Fruit fly (Drosophila melanogaster) whole organism, adult: ENCODE measurements around the gene tctn.

Experiments
- CG11617 ChIP-seq: fragments of 200-800 bp; sonication (Bioruptor generic); optimal IDR thresholded peaks from 2 replicates; lab custom pipeline; 2017; ENCODE audit warnings: mild to moderate bottlenecking, missing biosample characterization, missing genetic modification reagents, missing genetic modification characterization
- CG12768 ChIP-seq: fragments of 200-800 bp; sonication (Bioruptor generic); optimal IDR thresholded peaks from 2 replicates; lab custom pipeline; 2017; ENCODE audit warnings: missing biosample characterization, missing genetic modification characterization, mild to moderate bottlenecking, moderate library complexity, missing genetic modification reagents
- CG14711 ChIP-seq: fragments of 200-800 bp; sonication (Bioruptor generic); optimal IDR thresholded peaks from 2 replicates; lab custom pipeline; 2018; ENCODE audit warnings: missing biosample characterization, mild to moderate bottlenecking, missing genetic modification characterization, moderate library complexity
- CG1620 ChIP-seq: fragments of 200-800 bp; sonication (Bioruptor generic); optimal IDR thresholded peaks from 2 replicates; lab custom pipeline; 2016; ENCODE audit warnings: missing biosample characterization, missing genetic modification characterization
- CG33017 ChIP-seq: fragments of 200-800 bp; sonication (Bioruptor generic); optimal IDR thresholded peaks from 2 replicates; lab custom pipeline; 2018; ENCODE audit warnings: missing biosample characterization, mild to moderate bottlenecking, missing genetic modification characterization, moderate library complexity
- CG5204 ChIP-seq: fragments of 200-800 bp; sonication (Bioruptor generic); optimal IDR thresholded peaks from 2 replicates; lab custom pipeline; 2016; ENCODE audit warnings: missing biosample characterization, missing genetic modification characterization
- CG7045 ChIP-seq: fragments of 200-800 bp; sonication (Bioruptor generic); optimal IDR thresholded peaks from 2 replicates; lab custom pipeline; 2017; ENCODE audit warnings: missing biosample characterization, mild to moderate bottlenecking, missing genetic modification characterization
- CG7101 ChIP-seq: fragments of 200-800 bp; sonication (Bioruptor generic); optimal IDR thresholded peaks from 2 replicates; lab custom pipeline; 2018; ENCODE audit warnings: missing biosample characterization, mild to moderate bottlenecking, missing genetic modification characterization, moderate library complexity
- Clk ChIP-seq: fragments of 200-800 bp; sonication (Bioruptor generic); optimal IDR thresholded peaks from 2 replicates; lab custom pipeline; 2017; ENCODE audit warnings: missing biosample characterization, missing genetic modification characterization
- Crg-1 ChIP-seq: fragments of 200-800 bp; sonication (Bioruptor generic); optimal IDR thresholded peaks from 2 replicates; lab custom pipeline; 2016; ENCODE audit warnings: missing biosample characterization, missing genetic modification characterization
- Hr96 ChIP-seq: fragments of 200-800 bp; sonication (Bioruptor generic); optimal IDR thresholded peaks from 2 replicates; lab custom pipeline; 2016; ENCODE audit warnings: missing biosample characterization, missing genetic modification characterization
- Mnt ChIP-seq: fragments of 200-800 bp; sonication (Bioruptor generic); optimal IDR thresholded peaks from 2 replicates; lab custom pipeline; 2016; ENCODE audit warnings: missing biosample characterization, mild to moderate bottlenecking, missing genetic modification characterization
- bab1 ChIP-seq: fragments of 200-800 bp; sonication (Bioruptor generic); optimal IDR thresholded peaks from 3 replicates; lab custom pipeline; 2019; ENCODE audit warnings: missing biosample characterization, mild to moderate bottlenecking, missing genetic modification characterization, moderate library complexity
- cic ChIP-seq: fragments of 200-800 bp; sonication (Bioruptor generic); optimal IDR thresholded peaks from 2 replicates; lab custom pipeline; 2017; ENCODE audit warnings: missing biosample characterization, mild to moderate bottlenecking, missing genetic modification characterization, moderate library complexity
- cnc ChIP-seq, 2 experiments: fragments of >200 bp; optimal IDR thresholded peaks; 2 replicates each; lab custom pipeline; 2017
- kay ChIP-seq: fragments of 200-800 bp; sonication (Bioruptor generic); peaks from one replicate; lab custom pipeline; 2016; ENCODE audit warnings: missing biosample characterization, missing genetic modification characterization, borderline replicate concordance
- ovo ChIP-seq: fragments of 200-800 bp; sonication (Bioruptor generic); optimal IDR thresholded peaks from 2 replicates; lab custom pipeline; 2016; ENCODE audit warnings: missing biosample characterization, missing genetic modification characterization
- pad ChIP-seq: fragments of 200-800 bp; sonication (Bioruptor generic); optimal IDR thresholded peaks from 3 replicates; lab custom pipeline; 2017; ENCODE audit warnings: missing biosample characterization, missing genetic modification characterization, mild to moderate bottlenecking, moderate library complexity, missing genetic modification reagents
- tj ChIP-seq: fragments of 200-800 bp; sonication (Bioruptor generic); optimal IDR thresholded peaks from 3 replicates; lab custom pipeline; 2017; ENCODE audit warnings: missing biosample characterization, mild to moderate bottlenecking, missing genetic modification characterization, moderate library complexity
- toe ChIP-seq: fragments of 200-800 bp; sonication (Bioruptor generic); optimal IDR thresholded peaks from 2 replicates; lab custom pipeline; 2016; ENCODE audit warnings: missing biosample characterization, missing genetic modification characterization

tctn gene

dm6 chr2L:6139082-6139481 is 8.6 kb upstream of the tctn start, which contains the start of gene CG13991:
CG13991 (plus strand) TSS chr2L:6139382.
- TF ChIP-seq kay (GFP tag; lab: Kevin White, UChicago): no peak
- TF ChIP-seq CG5204 (GFP tag; lab: Kevin White, UChicago): no peak
- TF ChIP-seq ovo (GFP tag; lab: Kevin White, UChicago): no peak
- no peak for TF ChIP-seq Crg-1 (GFP tag; lab: Kevin White, UChicago)
- TF ChIP-seq pad (GFP tag; lab: Kevin White, UChicago): no peak
- no peak for TF ChIP-seq CG12768
- TF ChIP-seq CG7045 (GFP tag; lab: Kevin White, UChicago): no peak
- no peak for TF ChIP-seq cnc (optimal IDR thresholded peaks at IDR 0.05; lab: Kevin White, UChicago)
- TF ChIP-seq CG7101 (tag; lab: Kevin White, UChicago): no peak
- TF ChIP-seq Clk (GFP tag; lab: Kevin White, UChicago): no peak
- no peak for TF ChIP-seq CG14711 (tag; lab: Kevin White, UChicago)
- TF ChIP-seq CG11617 (GFP tag; lab: Kevin White, UChicago): no peak
- TF ChIP-seq Mnt (GFP tag; lab: Kevin White, UChicago): no peak
- TF ChIP-seq CG33017 (tag; lab: Kevin White, UChicago): no peak
- no peak for TF ChIP-seq toe (GFP tag; lab: Kevin White, UChicago)

- TF ChIP-seq CG1620 (no peak), tj (GFP tag; lab: Kevin White, UChicago) (no peak), Mnt (GFP tag; lab: Kevin White, UChicago) (no peak), Hr96 (GFP tag; lab: Kevin White, UChicago) (no peak), CG5204 (GFP tag; lab: Kevin White, UChicago) (no peak), CG33017 (tag; lab: Kevin White, UChicago) (no peak), bab1 (no peak), CG11617 (GFP tag; lab: Kevin White, UChicago) (no peak), pad (GFP tag; lab: Kevin White, UChicago) (no peak), CG7045 (GFP tag; lab: Kevin White, UChicago) (no peak), CG12768 (no peak), cic (GFP tag; lab: Kevin White, UChicago) (no peak), Crg-1 (GFP tag; lab: Kevin White, UChicago) (no peak), cnc (optimal IDR thresholded peaks at IDR 0.05; lab: Kevin White, UChicago) (no peak), CG14711 (tag; lab: Kevin White, UChicago) (no peak), ovo (GFP tag; lab: Kevin White, UChicago) (no peak), CG7101 (tag; lab: Kevin White, UChicago) (no peak)
These were observed 3.0 kb downstream of the tctn start, which contains the start of gene WDR79 for dm6 chr2L:6127478-6127877. WDR79 (minus strand) TSS chr2L:6127775.

- TF ChIP-seq tj (GFP tag; lab: Kevin White, UChicago) (peak; percentile 11), toe (GFP tag; lab: Kevin White, UChicago) (no peak), Clk (GFP tag; lab: Kevin White, UChicago) (no peak), kay (GFP tag; lab: Kevin White, UChicago) (no peak), ovo (GFP tag; lab: Kevin White, UChicago) (no peak), Hr96 (GFP tag; lab: Kevin White, UChicago) (no peak), Crg-1 (GFP tag; lab: Kevin White, UChicago) (no peak), CG33017 (tag; lab: Kevin White, UChicago) (peak; percentile 46), CG7045 (GFP tag; lab: Kevin White, UChicago) (peak; percentile 12), cnc (optimal IDR thresholded peaks at IDR 0.05; lab: Kevin White, UChicago) (no peak), CG12768 (no peak), CG11617 (GFP tag; lab: Kevin White, UChicago) (no peak), CG7101 (tag; lab: Kevin White, UChicago) (peak; percentile 45), bab1 (no peak), cic (GFP tag; lab: Kevin White, UChicago) (no peak), CG5204 (GFP tag; lab: Kevin White, UChicago) (peak; percentile 16), CG1620 (peak; percentile 21), pad (GFP tag; lab: Kevin White, UChicago) (no peak), Mnt (GFP tag; lab: Kevin White, UChicago) (no peak), CG14711 (tag; lab: Kevin White, UChicago) (peak; percentile 52)
These were observed 5.6 kb downstream of the tctn start, which contains the start of gene Arpc4 for dm6 chr2L:6124815-6125214. Arpc4 (plus strand) TSS chr2L:6125132.

- TF ChIP-seq CG14711 (tag; lab: Kevin White, UChicago): no peak
- no peak for TF ChIP-seq bab1
- TF ChIP-seq CG7045 (GFP tag; lab: Kevin White, UChicago): no peak
- TF ChIP-seq tj (GFP tag; lab: Kevin White, UChicago): no peak
- TF ChIP-seq Clk (GFP tag; lab: Kevin White, UChicago): no peak
- no peak for TF ChIP-seq cnc (optimal IDR thresholded peaks at IDR 0.05; lab: Kevin White, UChicago)
- TF ChIP-seq kay (GFP tag; lab: Kevin White, UChicago): no peak
- TF ChIP-seq CG5204 (GFP tag; lab: Kevin White, UChicago): no peak
- TF ChIP-seq Hr96 (GFP tag; lab: Kevin White, UChicago): no peak
- no peak for TF ChIP-seq cic (GFP tag; lab: Kevin White, UChicago)
- TF ChIP-seq ovo (GFP tag; lab: Kevin White, UChicago): no peak
- no peak for TF ChIP-seq CG33017 (tag; lab: Kevin White, UChicago)
- no peak for TF ChIP-seq CG7101 (tag; lab: Kevin White, UChicago)
- TF ChIP-seq CG1620: no peak
- no peak for TF ChIP-seq pad (GFP tag; lab: Kevin White, UChicago)
- no peak for TF ChIP-seq Mnt (GFP tag; lab: Kevin White, UChicago)
These were observed 12.2 kb downstream of the tctn start, which contains the start of gene CG31642 for dm6 chr2L:6118212-6118611. CG31642 (plus strand) TSS chr2L:6118512.

- TF ChIP-seq kay (GFP tag; lab: Kevin White, UChicago): peak; percentile 66
- no peak for TF ChIP-seq pad (GFP tag; lab: Kevin White, UChicago)
- TF ChIP-seq CG14711 (tag; lab: Kevin White, UChicago): no peak
- no peak for TF ChIP-seq Mnt (GFP tag; lab: Kevin White, UChicago)
- TF ChIP-seq CG1620: no peak
- TF ChIP-seq cic (GFP tag; lab: Kevin White, UChicago): no peak
- no peak for TF ChIP-seq tj (GFP tag; lab: Kevin White, UChicago)
These were observed 19.7 kb downstream of the tctn start for dm6 chr2L:6110781-6111180.
